Worm (Caenorhabditis elegans) whole organism, L1 larva: ENCODE data around the gene nas-11.

Experiments used
- C04F5.9 ChIP-seq: sonication (generic microtip); optimal IDR thresholded peaks from 2 replicates; lab custom pipeline; 2016; ENCODE audit warnings: missing genetic modification characterization, missing compliant biosample characterization
- C16A3.4 ChIP-seq: fragments of 150-350 bp; optimal IDR thresholded peaks from 2 replicates; lab custom pipeline; 2014; ENCODE audit warnings: missing biosample characterization, missing genetic modification characterization
- F16B12.6 ChIP-seq: fragments of 150-350 bp; optimal IDR thresholded peaks from 2 replicates; lab custom pipeline; 2014; ENCODE audit warnings: missing biosample characterization, missing genetic modification characterization
- aha-1 ChIP-seq: fragments of 150-350 bp; optimal IDR thresholded peaks from 2 replicates; lab custom pipeline; 2014; ENCODE audit warnings: missing biosample characterization, missing genetic modification characterization
- alr-1 ChIP-seq: fragments of 200-800 bp; sonication (Bioruptor generic); optimal IDR thresholded peaks from 2 replicates; lab custom pipeline; 2018; ENCODE audit warnings: borderline replicate concordance, mild to moderate bottlenecking, missing genetic modification characterization, missing compliant biosample characterization
- blmp-1 ChIP-seq: fragments of 150-350 bp; optimal IDR thresholded peaks from 2 replicates; lab custom pipeline; 2014; ENCODE audit warnings: missing biosample characterization, missing genetic modification characterization
- ceh-63 ChIP-seq: fragments of 200-800 bp; sonication (Bioruptor generic); optimal IDR thresholded peaks from 2 replicates; lab custom pipeline; 2018; ENCODE audit warnings: mild to moderate bottlenecking, missing genetic modification characterization, missing compliant biosample characterization
- ceh-82 ChIP-seq, 3 experiments: fragments of 150-350 bp in 1 of 3; sonication (generic microtip) in 2 of 3; optimal IDR thresholded peaks; 2 replicates each; lab custom pipeline; 2014 to 2017; ENCODE audit warnings: missing biosample characterization in 3 of 3, missing genetic modification characterization in 3 of 3
- ceh-88 ChIP-seq: fragments of 200-800 bp; sonication (Bioruptor generic); IDR thresholded peaks from 2 replicates; pipeline ENCODE4 v1.3.6; 2022; ENCODE audit warnings: missing genetic modification characterization, missing compliant biosample characterization
- efl-1 ChIP-seq, 4 experiments: fragments of 150-350 bp; optimal IDR thresholded peaks in 3 of 4; peaks in 1 of 4; 1 replicate in 1 of 4; 2 replicates in 3 of 4; lab custom pipeline; 2014; ENCODE audit warnings: missing biosample characterization in 2 of 4, missing genetic modification characterization in 2 of 4, missing genetic modification reagents in 2 of 4
- elt-2 ChIP-seq: sonication (generic microtip); optimal IDR thresholded peaks from 2 replicates; lab custom pipeline; 2016; ENCODE audit warnings: missing genetic modification characterization, mild to moderate bottlenecking, inconsistent platforms, missing compliant biosample characterization, missing genetic modification reagents
- elt-3 ChIP-seq, 6 experiments: fragments of 150-350 bp in 1 of 6; sonication (generic microtip); optimal IDR thresholded peaks; 2 replicates each; lab custom pipeline; 2017 to 2018; ENCODE audit warnings: missing biosample characterization in 6 of 6, missing genetic modification characterization in 6 of 6, inconsistent platforms in 1 of 6
- ets-5 ChIP-seq: fragments of 200-800 bp; sonication (Bioruptor generic); IDR thresholded peaks from 2 replicates; pipeline ENCODE4 v1.3.6; 2022; ENCODE audit warnings: missing genetic modification characterization, missing compliant biosample characterization
- fkh-10 ChIP-seq: sonication (generic microtip); optimal IDR thresholded peaks from 2 replicates; lab custom pipeline; 2017; ENCODE audit warnings: missing biosample characterization, missing genetic modification reagents, missing genetic modification characterization
- fkh-8 ChIP-seq: sonication (generic microtip); optimal IDR thresholded peaks from 2 replicates; lab custom pipeline; 2016; ENCODE audit warnings: mild to moderate bottlenecking, missing genetic modification characterization, missing compliant biosample characterization
- fos-1 ChIP-seq: fragments of 150-350 bp; optimal IDR thresholded peaks from 2 replicates; lab custom pipeline; 2014; ENCODE audit warnings: missing biosample characterization, missing genetic modification characterization
- grh-1 ChIP-seq: fragments of 200-800 bp; sonication (Bioruptor generic); IDR thresholded peaks from 2 replicates; pipeline ENCODE4 v1.3.6; 2022; ENCODE audit warnings: missing genetic modification reagents, missing genetic modification characterization, missing compliant biosample characterization
- hlh-17 ChIP-seq: fragments of 200-800 bp; sonication (Bioruptor generic); optimal IDR thresholded peaks from 2 replicates; lab custom pipeline; 2018; ENCODE audit warnings: missing genetic modification characterization, mild to moderate bottlenecking, missing compliant biosample characterization, moderate library complexity, borderline replicate concordance
- hlh-4 ChIP-seq: sonication (generic microtip); optimal IDR thresholded peaks from 2 replicates; lab custom pipeline; 2016; ENCODE audit warnings: mild to moderate bottlenecking, missing genetic modification characterization, missing compliant biosample characterization
- hpl-2 ChIP-seq: fragments of 150-350 bp; optimal IDR thresholded peaks from 2 replicates; lab custom pipeline; 2014; ENCODE audit warnings: missing biosample characterization, missing genetic modification reagents, missing genetic modification characterization
- isw-1 ChIP-seq: fragments of 200-800 bp; sonication (Bioruptor generic); IDR thresholded peaks from 2 replicates; pipeline ENCODE4 v1.3.6; 2022; ENCODE audit warnings: missing genetic modification characterization, missing compliant biosample characterization
- jun-1 ChIP-seq: fragments of 150-350 bp; optimal IDR thresholded peaks from 2 replicates; lab custom pipeline; 2014; ENCODE audit warnings: missing biosample characterization, missing genetic modification reagents, missing genetic modification characterization
- lin-35 ChIP-seq, 2 experiments: fragments of 150-350 bp; optimal IDR thresholded peaks; 2 replicates each; lab custom pipeline; 2014; ENCODE audit warnings: missing biosample characterization in 2 of 2, missing genetic modification characterization in 2 of 2, missing genetic modification reagents in 2 of 2
- lir-3 ChIP-seq: sonication (generic microtip); optimal IDR thresholded peaks from 2 replicates; lab custom pipeline; 2016; ENCODE audit warnings: mild to moderate bottlenecking, missing genetic modification characterization, moderate library complexity, missing compliant biosample characterization; ENCODE audit not compliant: poor library complexity
- lsy-2 ChIP-seq, 2 experiments: fragments of 150-350 bp; optimal IDR thresholded peaks; 2 replicates each; lab custom pipeline; 2014; ENCODE audit warnings: missing biosample characterization in 2 of 2, missing genetic modification characterization in 2 of 2
- mdl-1 ChIP-seq, 2 experiments: fragments of 150-350 bp; optimal IDR thresholded peaks; 2 replicates each; lab custom pipeline; 2014 to 2017; ENCODE audit warnings: missing biosample characterization in 2 of 2, missing genetic modification characterization in 2 of 2, inconsistent platforms in 1 of 2
- mef-2 ChIP-seq: fragments of 150-350 bp; optimal IDR thresholded peaks from 2 replicates; lab custom pipeline; 2014; ENCODE audit warnings: missing biosample characterization, missing genetic modification characterization
- mep-1 ChIP-seq: fragments of 150-350 bp; optimal IDR thresholded peaks from 2 replicates; lab custom pipeline; 2014; ENCODE audit warnings: missing biosample characterization, missing genetic modification characterization
- nhr-11 ChIP-seq: fragments of 150-350 bp; optimal IDR thresholded peaks from 2 replicates; lab custom pipeline; 2014; ENCODE audit warnings: missing biosample characterization, missing genetic modification characterization
- nhr-12 ChIP-seq: sonication (generic microtip); optimal IDR thresholded peaks from 2 replicates; lab custom pipeline; 2017; ENCODE audit warnings: missing biosample characterization, missing genetic modification characterization
- nhr-19 ChIP-seq: fragments of 200-800 bp; sonication (Bioruptor generic); conservative IDR thresholded peaks from 2 replicates; pipeline ENCODE4 v1.3.6; 2022; ENCODE audit warnings: missing genetic modification characterization, missing compliant biosample characterization
- nhr-20 ChIP-seq: sonication (generic microtip); optimal IDR thresholded peaks from 2 replicates; lab custom pipeline; 2016; ENCODE audit warnings: mild to moderate bottlenecking, missing genetic modification characterization, missing compliant biosample characterization
- nhr-28 ChIP-seq: fragments of 150-350 bp; optimal IDR thresholded peaks from 2 replicates; lab custom pipeline; 2014; ENCODE audit warnings: missing biosample characterization, missing genetic modification characterization
- nhr-47 ChIP-seq: sonication (generic microtip); optimal IDR thresholded peaks from 2 replicates; lab custom pipeline; 2016; ENCODE audit warnings: mild to moderate bottlenecking, missing genetic modification characterization, moderate library complexity, missing compliant biosample characterization
- nhr-77 ChIP-seq: fragments of 150-350 bp; optimal IDR thresholded peaks from 2 replicates; lab custom pipeline; 2014; ENCODE audit warnings: missing biosample characterization, missing genetic modification characterization
- nhr-84 ChIP-seq: sonication (generic microtip); optimal IDR thresholded peaks from 2 replicates; lab custom pipeline; 2017; ENCODE audit warnings: missing biosample characterization, missing genetic modification characterization
- pag-3 ChIP-seq: sonication (generic microtip); optimal IDR thresholded peaks from 2 replicates; lab custom pipeline; 2017; ENCODE audit warnings: missing genetic modification characterization, mild to moderate bottlenecking, missing compliant biosample characterization, antibody characterized with exemption, borderline replicate concordance; ENCODE audit not compliant: insufficient read depth
- pax-3 ChIP-seq: fragments of 200-800 bp; sonication (Bioruptor generic); optimal IDR thresholded peaks from 2 replicates; lab custom pipeline; 2018; ENCODE audit warnings: mild to moderate bottlenecking, missing genetic modification characterization, moderate library complexity, missing compliant biosample characterization
- rnt-1 ChIP-seq: sonication (generic microtip); optimal IDR thresholded peaks from 2 replicates; lab custom pipeline; 2016; ENCODE audit warnings: mild to moderate bottlenecking, missing genetic modification characterization, moderate library complexity, missing compliant biosample characterization
- skn-1 ChIP-seq: fragments of 150-350 bp; optimal IDR thresholded peaks from 2 replicates; lab custom pipeline; 2014; ENCODE audit warnings: missing biosample characterization, missing genetic modification characterization
- sox-4 ChIP-seq: sonication (generic microtip); optimal IDR thresholded peaks from 2 replicates; lab custom pipeline; 2016; ENCODE audit warnings: missing genetic modification characterization, missing compliant biosample characterization
- sptf-1 ChIP-seq: fragments of 150-350 bp; optimal IDR thresholded peaks from 2 replicates; lab custom pipeline; 2014; ENCODE audit warnings: missing biosample characterization, missing genetic modification characterization
- sup-37 ChIP-seq: fragments of 200-800 bp; sonication (Bioruptor generic); optimal IDR thresholded peaks from 2 replicates; lab custom pipeline; 2018; ENCODE audit warnings: mild to moderate bottlenecking, missing genetic modification characterization, missing compliant biosample characterization
- swsn-7 ChIP-seq: sonication (generic microtip); optimal IDR thresholded peaks from 2 replicates; lab custom pipeline; 2016; ENCODE audit warnings: missing genetic modification characterization, missing compliant biosample characterization
- unc-130 ChIP-seq: fragments of 150-350 bp; optimal IDR thresholded peaks from 2 replicates; lab custom pipeline; 2017; ENCODE audit warnings: missing biosample characterization, missing genetic modification characterization, inconsistent platforms
- unc-30 ChIP-seq: sonication (generic microtip); optimal IDR thresholded peaks from 2 replicates; lab custom pipeline; 2017; ENCODE audit warnings: missing biosample characterization, missing genetic modification characterization
- unc-62 ChIP-seq: fragments of 150-350 bp; optimal IDR thresholded peaks from 2 replicates; lab custom pipeline; 2014; ENCODE audit warnings: missing biosample characterization, missing genetic modification reagents, missing genetic modification characterization
- unc-86 ChIP-seq: sonication (generic microtip); optimal IDR thresholded peaks from 2 replicates; lab custom pipeline; 2016; ENCODE audit warnings: missing genetic modification characterization, missing compliant biosample characterization
- unc-98 ChIP-seq: fragments of 200-800 bp; sonication (Bioruptor generic); IDR thresholded peaks from 2 replicates; pipeline ENCODE4 v1.3.6; 2022; ENCODE audit warnings: missing genetic modification characterization, missing compliant biosample characterization
- xbp-1 ChIP-seq: sonication (generic microtip); optimal IDR thresholded peaks from 2 replicates; lab custom pipeline; 2016; ENCODE audit warnings: missing genetic modification characterization, missing compliant biosample characterization
- ztf-4 ChIP-seq: fragments of 150-350 bp; optimal IDR thresholded peaks from 2 replicates; lab custom pipeline; 2014; ENCODE audit warnings: missing biosample characterization, missing genetic modification characterization

The nas-11 gene

ce11 chrX:6749124-6749822 lies 35.9 kb downstream of the nas-11 start (continued):
- TF ChIP-seq unc-130 (tag; lab: Kevin White, UChicago) = peak; percentile 85
- peak; percentile 85 for TF ChIP-seq ztf-4 (tag; lab: Kevin White, UChicago)
- TF ChIP-seq fkh-8 (tag; lab: Kevin White, UChicago) = no peak
- TF ChIP-seq nhr-11 (tag; lab: Kevin White, UChicago) = no peak
- peak; percentile 60 for TF ChIP-seq grh-1 (GFP tag; lab: Robert Waterston, UW)
- peak; percentile 89 for TF ChIP-seq nhr-19 (GFP tag; lab: Robert Waterston, UW)
- peak; percentile 32 for TF ChIP-seq mep-1
- TF ChIP-seq unc-86 = no peak
- TF ChIP-seq xbp-1 (tag; lab: Kevin White, UChicago) = peak; percentile 40
- no peak for TF ChIP-seq fos-1 (tag; lab: Kevin White, UChicago)
- no peak for TF ChIP-seq isw-1
- no peak for TF ChIP-seq mef-2 (tag; lab: Kevin White, UChicago)
- no peak for TF ChIP-seq alr-1 (tag; lab: Kevin White, UChicago)
- TF ChIP-seq skn-1 (tag; lab: Kevin White, UChicago) = peak; percentile 35
- TF ChIP-seq nhr-12 (tag; lab: Kevin White, UChicago) = no peak
- peak; percentile 8 for TF ChIP-seq swsn-7 (tag; lab: Kevin White, UChicago)
- TF ChIP-seq mdl-1 (tag; optimal IDR thresholded peaks at IDR 0.05; lab: Kevin White, UChicago) = peak in 1 of 2 experiments; percentile 57
- no peak for TF ChIP-seq hlh-17 (GFP tag; lab: Kevin White, UChicago)
- peak in 4 of 6 experiments; percentile 62 to 94 (median 77) for TF ChIP-seq elt-3 (tag; optimal IDR thresholded peaks at IDR 0.05; lab: Kevin White, UChicago)
- no peak for TF ChIP-seq sox-4 (tag; lab: Kevin White, UChicago)
- peak; percentile 49 for TF ChIP-seq C16A3.4 (tag; lab: Kevin White, UChicago)
- no peak for TF ChIP-seq aha-1
- TF ChIP-seq hlh-4 (tag; lab: Kevin White, UChicago) = no peak
- no peak for TF ChIP-seq pag-3 (tag; lab: Kevin White, UChicago)
- no peak for TF ChIP-seq fkh-10
- no peak for TF ChIP-seq F16B12.6
- TF ChIP-seq nhr-47 (tag; lab: Kevin White, UChicago) = peak; percentile 72
- peak in 1 of 2 experiments; percentile 3 for TF ChIP-seq efl-1 (optimal IDR thresholded peaks at IDR 0.05; lab: Kevin White, UChicago)
- peak; percentile 9 to 90 for TF ChIP-seq efl-1 (GFP tag; optimal IDR thresholded peaks at IDR 0.05 in 1 of 2; lab: Kevin White, UChicago)
- peak; percentile 94 for TF ChIP-seq elt-2
- no peak for TF ChIP-seq unc-30 (tag; lab: Kevin White, UChicago)
- peak; percentile 73 for TF ChIP-seq blmp-1 (tag; lab: Kevin White, UChicago)
- no peak for TF ChIP-seq nhr-28 (tag; lab: Kevin White, UChicago)
- TF ChIP-seq unc-98 = no peak
- no peak for TF ChIP-seq pax-3 (tag; lab: Kevin White, UChicago)
- TF ChIP-seq sup-37 (GFP tag; lab: Kevin White, UChicago) = no peak
- peak; percentile 97 for TF ChIP-seq nhr-20 (tag; lab: Kevin White, UChicago)
- TF ChIP-seq C04F5.9 (tag; lab: Kevin White, UChicago) = no peak
- peak; percentile 44 for TF ChIP-seq rnt-1
- peak; percentile 2 for TF ChIP-seq hpl-2 (GFP tag; lab: Kevin White, UChicago)
- peak; percentile 41; the same call in 1 of the 2 replicates for TF ChIP-seq ceh-88 (GFP tag; lab: Robert Waterston, UW)
- peak; percentile 30 for TF ChIP-seq nhr-77 (tag; lab: Kevin White, UChicago)
- no peak for TF ChIP-seq ceh-82 (tag; optimal IDR thresholded peaks at IDR 0.05; lab: Kevin White, UChicago)
- peak; percentile 31 to 43 for TF ChIP-seq lsy-2 (tag; optimal IDR thresholded peaks at IDR 0.05; lab: Kevin White, UChicago)
- no peak for TF ChIP-seq ceh-63 (GFP tag; lab: Kevin White, UChicago)
- no peak for TF ChIP-seq sptf-1 (tag; lab: Kevin White, UChicago)
- no peak for TF ChIP-seq jun-1
- peak; percentile 38 for TF ChIP-seq lir-3 (tag; lab: Kevin White, UChicago)
- no peak for TF ChIP-seq ets-5 (GFP tag; lab: Robert Waterston, UW)
- TF ChIP-seq unc-62 (GFP tag; lab: Kevin White, UChicago) = no peak
- peak in 1 of 2 experiments; percentile 76 for TF ChIP-seq lin-35 (GFP tag; optimal IDR thresholded peaks at IDR 0.05; lab: Kevin White, UChicago)
- no peak for TF ChIP-seq nhr-84
